Worm (Caenorhabditis elegans) whole organism, young adult: ENCODE results near the gene ZC239.4.
A peak's percentile ranks its signal among the peaks of the same experiment; 100 is the strongest.

Experiments used
- C17E4.6 ChIP-seq: fragments of 200-800 bp; sonication (Bioruptor generic); IDR thresholded peaks from 2 replicates; pipeline ENCODE4 v1.3.6; 2022; ENCODE audit warnings: missing genetic modification reagents, missing genetic modification characterization, missing compliant biosample characterization
- F22D6.2 ChIP-seq: sonication (generic microtip); optimal IDR thresholded peaks from 2 replicates; lab custom pipeline; 2016; ENCODE audit warnings: mild to moderate bottlenecking, missing genetic modification characterization, missing compliant biosample characterization
- F23B12.7 ChIP-seq: sonication (generic microtip); optimal IDR thresholded peaks from 2 replicates; lab custom pipeline; 2017; ENCODE audit warnings: missing genetic modification characterization, mild to moderate bottlenecking, missing compliant biosample characterization, antibody characterized with exemption, moderate library complexity; ENCODE audit not compliant: insufficient read depth
- F37B4.10 ChIP-seq: fragments of 200-800 bp; sonication (Bioruptor generic); IDR thresholded peaks from 2 replicates; pipeline ENCODE4 v1.3.6; 2022; ENCODE audit warnings: missing genetic modification characterization, missing compliant biosample characterization
- F49E8.2 ChIP-seq: sonication (generic microtip); optimal IDR thresholded peaks from 3 replicates; lab custom pipeline; 2017; ENCODE audit warnings: missing genetic modification characterization, mild to moderate bottlenecking, missing compliant biosample characterization, antibody characterized with exemption, moderate library complexity; ENCODE audit not compliant: insufficient read depth
- F52B5.7 ChIP-seq: sonication (generic microtip); optimal IDR thresholded peaks from 2 replicates; lab custom pipeline; 2016; ENCODE audit warnings: mild to moderate bottlenecking, missing genetic modification characterization, missing compliant biosample characterization
- F55B11.4 ChIP-seq: sonication (generic microtip); optimal IDR thresholded peaks from 2 replicates; lab custom pipeline; 2016; ENCODE audit warnings: missing compliant biosample characterization, missing genetic modification characterization, borderline replicate concordance; ENCODE audit not compliant: insufficient read depth
- K11D2.4 ChIP-seq: fragments of 200-800 bp; sonication (Bioruptor generic); IDR thresholded peaks from 2 replicates; pipeline ENCODE4 v1.3.6; 2022; ENCODE audit warnings: missing genetic modification reagents, missing genetic modification characterization, missing compliant biosample characterization
- K12H6.12 ChIP-seq: fragments of 200-800 bp; sonication (Bioruptor generic); optimal IDR thresholded peaks from 2 replicates; lab custom pipeline; 2018; ENCODE audit warnings: mild to moderate bottlenecking, missing genetic modification characterization, missing compliant biosample characterization
- T26A5.8 ChIP-seq: sonication (generic microtip); optimal IDR thresholded peaks from 2 replicates; lab custom pipeline; 2016; ENCODE audit warnings: missing genetic modification characterization, missing compliant biosample characterization
- Y53F4B.3 ChIP-seq: fragments of 200-800 bp; sonication (Bioruptor generic); IDR thresholded peaks from 2 replicates; pipeline ENCODE4 v1.3.6; 2022; ENCODE audit warnings: missing genetic modification reagents, missing genetic modification characterization, missing compliant biosample characterization
- aptf-3 ChIP-seq: fragments of 200-800 bp; sonication (Bioruptor generic); IDR thresholded peaks from 2 replicates; pipeline ENCODE4 v1.3.6; 2022; ENCODE audit warnings: missing genetic modification characterization, missing compliant biosample characterization
- attf-5 ChIP-seq: fragments of 200-800 bp; sonication (Bioruptor generic); optimal IDR thresholded peaks from 2 replicates; lab custom pipeline; 2018; ENCODE audit warnings: mild to moderate bottlenecking, missing genetic modification characterization, missing compliant biosample characterization
- bed-2 ChIP-seq: fragments of 200-800 bp; sonication (Bioruptor generic); IDR thresholded peaks from 2 replicates; pipeline ENCODE4 v1.3.6; 2022; ENCODE audit warnings: missing genetic modification reagents, missing genetic modification characterization, missing compliant biosample characterization
- chd-7 ChIP-seq: sonication (generic microtip); optimal IDR thresholded peaks from 2 replicates; lab custom pipeline; 2016; ENCODE audit warnings: mild to moderate bottlenecking, missing genetic modification characterization, moderate library complexity, missing compliant biosample characterization
- die-1 ChIP-seq: sonication (generic microtip); optimal IDR thresholded peaks from 2 replicates; lab custom pipeline; 2016; ENCODE audit warnings: missing genotype, mild to moderate bottlenecking, missing genetic modification characterization, missing compliant biosample characterization
- dpff-1 ChIP-seq: sonication (generic microtip); optimal IDR thresholded peaks from 2 replicates; lab custom pipeline; 2017; ENCODE audit warnings: mild to moderate bottlenecking, missing genetic modification characterization, missing compliant biosample characterization
- egl-18 ChIP-seq: fragments of 200-800 bp; sonication (Bioruptor generic); IDR thresholded peaks from 2 replicates; pipeline ENCODE4 v1.3.6; 2022; ENCODE audit warnings: missing genetic modification reagents, missing genetic modification characterization, missing compliant biosample characterization
- egrh-3 ChIP-seq: fragments of 200-800 bp; sonication (Bioruptor generic); IDR thresholded peaks from 2 replicates; pipeline ENCODE4 v1.3.6; 2022; ENCODE audit warnings: missing genetic modification reagents, missing genetic modification characterization, missing compliant biosample characterization
- him-1 ChIP-seq: sonication (generic microtip); optimal IDR thresholded peaks from 2 replicates; lab custom pipeline; 2016; ENCODE audit warnings: missing genotype, missing genetic modification reagents, missing genetic modification characterization, missing compliant biosample characterization
- hlh-12 ChIP-seq: sonication (generic microtip); optimal IDR thresholded peaks from 2 replicates; lab custom pipeline; 2016; ENCODE audit warnings: missing genetic modification characterization, missing compliant biosample characterization
- hmg-1.2 ChIP-seq: fragments of 200-800 bp; sonication (Bioruptor generic); IDR thresholded peaks from 2 replicates; pipeline ENCODE4 v1.3.6; 2022; ENCODE audit warnings: missing genetic modification reagents, missing genetic modification characterization, missing compliant biosample characterization
- hrde-1 ChIP-seq: sonication (generic microtip); optimal IDR thresholded peaks from 2 replicates; lab custom pipeline; 2016; ENCODE audit warnings: missing genetic modification characterization, mild to moderate bottlenecking, missing compliant biosample characterization, moderate library complexity, missing genotype, missing genetic modification reagents, borderline replicate concordance
- hsf-1 ChIP-seq: fragments of 200-800 bp; sonication (Bioruptor generic); IDR thresholded peaks from 2 replicates; pipeline ENCODE4 v1.3.6; 2022; ENCODE audit warnings: missing genetic modification reagents, missing genetic modification characterization, missing compliant biosample characterization
- let-526 ChIP-seq: fragments of 200-800 bp; sonication (Bioruptor generic); IDR thresholded peaks from 2 replicates; pipeline ENCODE4 v1.3.6; 2022; ENCODE audit warnings: missing genetic modification reagents, missing genetic modification characterization, missing compliant biosample characterization
- let-607 ChIP-seq, 2 experiments: fragments of 200-800 bp in 1 of 2; sonication (Bioruptor generic) in 1 of 2; sonication (generic microtip) in 1 of 2; optimal IDR thresholded peaks; 2 replicates each; lab custom pipeline; 2016 to 2018; ENCODE audit warnings: mild to moderate bottlenecking in 2 of 2, missing compliant biosample characterization in 2 of 2, missing genetic modification characterization in 2 of 2, moderate library complexity in 2 of 2, missing genotype in 1 of 2
- lin-40 ChIP-seq: sonication (generic microtip); optimal IDR thresholded peaks from 2 replicates; lab custom pipeline; 2016; ENCODE audit warnings: missing genetic modification characterization, mild to moderate bottlenecking, missing compliant biosample characterization, missing genotype, missing genetic modification reagents
- lsl-1 ChIP-seq: fragments of 200-800 bp; sonication (Bioruptor generic); optimal IDR thresholded peaks from 2 replicates; lab custom pipeline; 2018; ENCODE audit warnings: mild to moderate bottlenecking, missing genetic modification characterization, moderate library complexity, missing compliant biosample characterization
- mel-28 ChIP-seq: sonication (generic microtip); optimal IDR thresholded peaks from 2 replicates; lab custom pipeline; 2016; ENCODE audit warnings: borderline replicate concordance, mild to moderate bottlenecking, missing genetic modification characterization, missing compliant biosample characterization
- mxl-1 ChIP-seq: sonication (generic microtip); optimal IDR thresholded peaks from 2 replicates; lab custom pipeline; 2016; ENCODE audit warnings: missing genetic modification characterization, missing compliant biosample characterization
- nhr-120 ChIP-seq: fragments of 200-800 bp; sonication (Bioruptor generic); IDR thresholded peaks from 2 replicates; pipeline ENCODE4 v1.3.6; 2022; ENCODE audit warnings: missing genetic modification characterization, missing compliant biosample characterization
- pha-4 ChIP-seq: fragments of 150-350 bp; sonication (generic microtip); optimal IDR thresholded peaks from 2 replicates; lab custom pipeline; 2014; ENCODE audit warnings: missing biosample characterization, missing genetic modification reagents, missing genetic modification characterization
- rec-8 ChIP-seq, 2 experiments: sonication (generic microtip); optimal IDR thresholded peaks; 2 replicates each; lab custom pipeline; 2016; ENCODE audit warnings: mild to moderate bottlenecking in 2 of 2, missing genetic modification characterization in 2 of 2, missing genetic modification reagents in 2 of 2, missing genotype in 2 of 2, missing biosample characterization in 1 of 2, missing compliant biosample characterization in 1 of 2, moderate library complexity in 1 of 2
- rpc-1 ChIP-seq, 2 experiments: fragments of 150-350 bp in 1 of 2; sonication (generic microtip) in 1 of 2; optimal IDR thresholded peaks; 2 replicates each; lab custom pipeline; 2014 to 2018; ENCODE audit warnings: missing biosample characterization in 1 of 2, missing genetic modification characterization in 1 of 2, missing genetic modification reagents in 1 of 2, missing genotype in 1 of 2
- sea-2 ChIP-seq: fragments of 200-800 bp; sonication (Bioruptor generic); IDR thresholded peaks from 2 replicates; pipeline ENCODE4 v1.3.6; 2022; ENCODE audit warnings: missing genetic modification characterization, missing compliant biosample characterization
- zim-3 ChIP-seq: sonication (generic microtip); optimal IDR thresholded peaks from 2 replicates; lab custom pipeline; 2017; ENCODE audit warnings: mild to moderate bottlenecking, missing genetic modification characterization, moderate library complexity, missing compliant biosample characterization
- ztf-25 ChIP-seq: fragments of 200-800 bp; sonication (Bioruptor generic); IDR thresholded peaks from 2 replicates; pipeline ENCODE4 v1.3.6; 2022; ENCODE audit warnings: missing genetic modification reagents, missing genetic modification characterization, missing compliant biosample characterization

The ZC239.4 gene

ce11 chrII:3206423-3206989 lies 7.5 kb upstream of the ZC239.4 start, which contains the start of the genes ZC239.20 and ZC239.21:
Gene ZC239.20, minus strand, starts transcription at chrII:3206523.
Gene ZC239.21, plus strand, starts transcription at chrII:3206939.
- TF ChIP-seq pha-4 (no peak), sea-2 (GFP tag; lab: Robert Waterston, UW) (no peak), lin-40 (tag; lab: Kevin White, UChicago) (no peak), mel-28 (tag; lab: Kevin White, UChicago) (no peak), Y53F4B.3 (GFP tag; lab: Robert Waterston, UW) (no peak), F23B12.7 (tag; lab: Kevin White, UChicago) (no peak), let-607 (tag; optimal IDR thresholded peaks at IDR 0.05; lab: Kevin White, UChicago) (no peak), K11D2.4 (GFP tag; lab: Robert Waterston, UW) (no peak), egrh-3 (GFP tag; lab: Robert Waterston, UW) (no peak), hrde-1 (no peak), chd-7 (tag; lab: Kevin White, UChicago) (no peak), F22D6.2 (no peak), T26A5.8 (tag; lab: Kevin White, UChicago) (no peak), F55B11.4 (tag; lab: Kevin White, UChicago) (no peak), F37B4.10 (GFP tag; lab: Robert Waterston, UW) (no peak), die-1 (no peak), zim-3 (tag; lab: Kevin White, UChicago) (no peak), him-1 (no peak), dpff-1 (no peak), attf-5 (GFP tag; lab: Kevin White, UChicago) (no peak)

ce11 chrII:3208679-3209078 lies 5.3 kb upstream of the ZC239.4 start, which contains the start of gene sdz-35:
Gene sdz-35, minus strand, starts transcription at chrII:3208779.
- TF ChIP-seq egl-18 (GFP tag; lab: Robert Waterston, UW) (no peak), C17E4.6 (GFP tag; lab: Robert Waterston, UW) (no peak), bed-2 (no peak), zim-3 (tag; lab: Kevin White, UChicago) (no peak), nhr-120 (GFP tag; lab: Robert Waterston, UW) (no peak), hlh-12 (tag; lab: Kevin White, UChicago) (no peak), F52B5.7 (tag; lab: Kevin White, UChicago) (no peak), rpc-1 (optimal IDR thresholded peaks at IDR 0.05; lab: Kevin White, UChicago) (no peak), rpc-1 (tag; optimal IDR thresholded peaks at IDR 0.05; lab: Kevin White, UChicago) (no peak), aptf-3 (GFP tag; lab: Robert Waterston, UW) (no peak), ztf-25 (no peak)

- TF ChIP-seq let-526 (GFP tag; lab: Robert Waterston, UW) (no peak), hmg-1.2 (GFP tag; lab: Robert Waterston, UW) (peak; percentile 46; the same call in 1 of the 2 replicates), K12H6.12 (no peak), rec-8 (tag; optimal IDR thresholded peaks at IDR 0.05; lab: Kevin White, UChicago) (no peak), F49E8.2 (tag; lab: Kevin White, UChicago) (no peak), hsf-1 (GFP tag; lab: Robert Waterston, UW) (peak; percentile 53; the same call in 1 of the 2 replicates), mxl-1 (tag; lab: Kevin White, UChicago) (no peak), lsl-1 (GFP tag; lab: Kevin White, UChicago) (no peak)
These were observed 4.7 kb upstream of the ZC239.4 start, which contains the start of gene ZC239.6 for ce11 chrII:3209251-3209650. Gene ZC239.6, plus strand, starts transcription at chrII:3209631.
